Worm (Caenorhabditis elegans) whole organism, L4/young adult: ENCODE results near the gene Y17D7B.10.

Source experiments
- W03F9.2 ChIP-seq: fragments of 150-350 bp; optimal IDR thresholded peaks from 2 replicates; lab custom pipeline; 2014; ENCODE audit warnings: missing biosample characterization, missing genetic modification characterization
- dao-5 ChIP-seq: sonication (generic microtip); optimal IDR thresholded peaks from 2 replicates; lab custom pipeline; 2016; ENCODE audit warnings: missing genotype, missing genetic modification characterization, moderate library complexity, missing compliant biosample characterization
- him-1 ChIP-seq: sonication (generic microtip); optimal IDR thresholded peaks from 2 replicates; lab custom pipeline; 2016; ENCODE audit warnings: missing genotype, missing genetic modification reagents, missing genetic modification characterization, missing compliant biosample characterization

DNA sequence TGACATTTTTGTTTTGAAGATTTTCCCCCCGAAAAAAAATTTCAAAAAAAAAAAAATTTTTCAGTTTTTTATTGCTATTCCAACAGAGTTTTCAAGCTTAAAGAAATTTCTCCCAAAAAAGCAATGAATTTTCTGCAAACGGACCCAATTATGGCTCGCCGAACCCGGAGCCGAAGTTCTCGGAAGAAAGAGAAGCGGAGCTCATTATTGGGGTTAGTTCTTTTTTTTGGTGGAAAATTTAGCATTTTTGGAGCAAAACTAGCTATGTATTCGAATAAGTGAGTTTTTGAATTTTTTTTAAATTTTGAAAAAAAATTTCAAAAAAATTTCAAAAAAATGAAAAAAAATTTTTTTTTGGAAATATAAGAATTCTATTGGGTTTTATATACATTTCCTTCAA lies 36.1 kb downstream of the Y17D7B.10 start, which contains the start of gene ncs-5:
- TF ChIP-seq him-1 (tag; lab: Kevin White, UChicago): no peak
- no peak for TF ChIP-seq dao-5 (tag; lab: Kevin White, UChicago)
- no peak for TF ChIP-seq W03F9.2
